Worm (Caenorhabditis elegans) whole organism, young adult: ENCODE measurements around the gene ZK6.8.

Experiments used
- C17E4.6 ChIP-seq: fragments of 200-800 bp; sonication (Bioruptor generic); IDR thresholded peaks from 2 replicates; pipeline ENCODE4 v1.3.6; 2022; ENCODE audit warnings: missing genetic modification reagents, missing genetic modification characterization, missing compliant biosample characterization
- F23B12.7 ChIP-seq: sonication (generic microtip); optimal IDR thresholded peaks from 2 replicates; lab custom pipeline; 2017; ENCODE audit warnings: missing genetic modification characterization, mild to moderate bottlenecking, missing compliant biosample characterization, antibody characterized with exemption, moderate library complexity; ENCODE audit not compliant: insufficient read depth
- F37B4.10 ChIP-seq: fragments of 200-800 bp; sonication (Bioruptor generic); IDR thresholded peaks from 2 replicates; pipeline ENCODE4 v1.3.6; 2022; ENCODE audit warnings: missing genetic modification characterization, missing compliant biosample characterization
- F39B2.1 ChIP-seq: fragments of 200-800 bp; sonication (Bioruptor generic); IDR thresholded peaks from 2 replicates; pipeline ENCODE4 v1.3.6; 2022; ENCODE audit warnings: missing genetic modification reagents, missing genetic modification characterization, missing compliant biosample characterization
- F49E8.2 ChIP-seq: sonication (generic microtip); optimal IDR thresholded peaks from 3 replicates; lab custom pipeline; 2017; ENCODE audit warnings: missing genetic modification characterization, mild to moderate bottlenecking, missing compliant biosample characterization, antibody characterized with exemption, moderate library complexity; ENCODE audit not compliant: insufficient read depth
- F57C9.4 ChIP-seq: sonication (generic microtip); optimal IDR thresholded peaks from 2 replicates; lab custom pipeline; 2017; ENCODE audit warnings: mild to moderate bottlenecking, missing genetic modification characterization, missing compliant biosample characterization
- T26A5.8 ChIP-seq: sonication (generic microtip); optimal IDR thresholded peaks from 2 replicates; lab custom pipeline; 2016; ENCODE audit warnings: missing genetic modification characterization, missing compliant biosample characterization
- Y95B8A.8 ChIP-seq: fragments of 200-800 bp; sonication (Bioruptor generic); IDR thresholded peaks from 2 replicates; pipeline ENCODE4 v1.3.6; 2022; ENCODE audit warnings: missing genetic modification reagents, missing genetic modification characterization, missing compliant biosample characterization
- aptf-2 ChIP-seq: fragments of 200-800 bp; sonication (Bioruptor generic); conservative IDR thresholded peaks from 2 replicates; pipeline ENCODE4 v1.3.6; 2022; ENCODE audit warnings: missing genetic modification reagents, missing genetic modification characterization, missing compliant biosample characterization
- bed-2 ChIP-seq: fragments of 200-800 bp; sonication (Bioruptor generic); IDR thresholded peaks from 2 replicates; pipeline ENCODE4 v1.3.6; 2022; ENCODE audit warnings: missing genetic modification reagents, missing genetic modification characterization, missing compliant biosample characterization
- cebp-1 ChIP-seq, 2 experiments: fragments of 200-800 bp in 1 of 2; sonication (Bioruptor generic) in 1 of 2; sonication (generic microtip) in 1 of 2; IDR thresholded peaks in 1 of 2; optimal IDR thresholded peaks in 1 of 2; 2 replicates each; pipeline versions ENCODE4 v1.3.6 to Lab custom; 2017 to 2022; ENCODE audit warnings: missing compliant biosample characterization in 2 of 2, missing genetic modification characterization in 2 of 2, mild to moderate bottlenecking in 1 of 2, missing genetic modification reagents in 1 of 2, moderate library complexity in 1 of 2
- cebp-2 ChIP-seq: fragments of 200-800 bp; sonication (Bioruptor generic); IDR thresholded peaks from 2 replicates; pipeline ENCODE4 v1.3.6; 2022; ENCODE audit warnings: missing genetic modification characterization, missing compliant biosample characterization
- ceh-79 ChIP-seq: sonication (generic microtip); optimal IDR thresholded peaks from 2 replicates; lab custom pipeline; 2017; ENCODE audit warnings: mild to moderate bottlenecking, missing genetic modification characterization, missing compliant biosample characterization
- ceh-91 ChIP-seq: fragments of 200-800 bp; sonication (Bioruptor generic); IDR thresholded peaks from 2 replicates; pipeline ENCODE4 v1.3.6; 2022; ENCODE audit warnings: missing genetic modification reagents, missing genetic modification characterization, missing compliant biosample characterization
- chd-7 ChIP-seq: sonication (generic microtip); optimal IDR thresholded peaks from 2 replicates; lab custom pipeline; 2016; ENCODE audit warnings: mild to moderate bottlenecking, missing genetic modification characterization, moderate library complexity, missing compliant biosample characterization
- die-1 ChIP-seq: sonication (generic microtip); optimal IDR thresholded peaks from 2 replicates; lab custom pipeline; 2016; ENCODE audit warnings: missing genotype, mild to moderate bottlenecking, missing genetic modification characterization, missing compliant biosample characterization
- dpl-1 ChIP-seq: fragments of 150-350 bp; optimal IDR thresholded peaks from 2 replicates; lab custom pipeline; 2014; ENCODE audit warnings: missing biosample characterization, missing genetic modification reagents, missing genetic modification characterization
- ets-4 ChIP-seq: fragments of 200-800 bp; sonication (Bioruptor generic); optimal IDR thresholded peaks from 2 replicates; lab custom pipeline; 2018; ENCODE audit warnings: mild to moderate bottlenecking, missing genetic modification characterization, missing compliant biosample characterization
- hmg-20 ChIP-seq: fragments of 200-800 bp; sonication (Bioruptor generic); IDR thresholded peaks from 2 replicates; pipeline ENCODE4 v1.3.6; 2022; ENCODE audit warnings: missing genetic modification reagents, missing genetic modification characterization, missing compliant biosample characterization
- let-526 ChIP-seq: fragments of 200-800 bp; sonication (Bioruptor generic); IDR thresholded peaks from 2 replicates; pipeline ENCODE4 v1.3.6; 2022; ENCODE audit warnings: missing genetic modification reagents, missing genetic modification characterization, missing compliant biosample characterization
- lin-54 ChIP-seq: fragments of 200-800 bp; sonication (Bioruptor generic); optimal IDR thresholded peaks from 2 replicates; lab custom pipeline; 2018; ENCODE audit warnings: mild to moderate bottlenecking, missing genetic modification characterization, missing compliant biosample characterization
- lsl-1 ChIP-seq: fragments of 200-800 bp; sonication (Bioruptor generic); optimal IDR thresholded peaks from 2 replicates; lab custom pipeline; 2018; ENCODE audit warnings: mild to moderate bottlenecking, missing genetic modification characterization, moderate library complexity, missing compliant biosample characterization
- lsy-27 ChIP-seq: sonication (generic microtip); optimal IDR thresholded peaks from 2 replicates; lab custom pipeline; 2017; ENCODE audit warnings: missing genetic modification characterization, mild to moderate bottlenecking, missing compliant biosample characterization, antibody characterized with exemption, missing genotype, borderline replicate concordance; ENCODE audit not compliant: insufficient read depth
- madf-10 ChIP-seq: sonication (generic microtip); optimal IDR thresholded peaks from 2 replicates; lab custom pipeline; 2016; ENCODE audit warnings: mild to moderate bottlenecking, missing genetic modification characterization, missing compliant biosample characterization
- mcd-1 ChIP-seq: fragments of 200-800 bp; sonication (Bioruptor generic); IDR thresholded peaks from 2 replicates; pipeline ENCODE4 v1.3.6; 2022; ENCODE audit warnings: missing genetic modification reagents, missing genetic modification characterization, missing compliant biosample characterization
- mel-28 ChIP-seq: sonication (generic microtip); optimal IDR thresholded peaks from 2 replicates; lab custom pipeline; 2016; ENCODE audit warnings: borderline replicate concordance, mild to moderate bottlenecking, missing genetic modification characterization, missing compliant biosample characterization
- mxl-1 ChIP-seq: sonication (generic microtip); optimal IDR thresholded peaks from 2 replicates; lab custom pipeline; 2016; ENCODE audit warnings: missing genetic modification characterization, missing compliant biosample characterization
- nfyb-1 ChIP-seq: fragments of 200-800 bp; sonication (Bioruptor generic); IDR thresholded peaks from 2 replicates; pipeline ENCODE4 v1.3.6; 2022; ENCODE audit warnings: missing genetic modification reagents, missing genetic modification characterization, missing compliant biosample characterization
- nhr-179 ChIP-seq: sonication (generic microtip); optimal IDR thresholded peaks from 2 replicates; lab custom pipeline; 2016; ENCODE audit warnings: mild to moderate bottlenecking, missing genetic modification characterization, missing compliant biosample characterization
- nhr-90 ChIP-seq: sonication (generic microtip); optimal IDR thresholded peaks from 2 replicates; lab custom pipeline; 2016; ENCODE audit warnings: missing genotype, mild to moderate bottlenecking, missing genetic modification characterization, missing compliant biosample characterization
- pbrm-1 ChIP-seq: fragments of 200-800 bp; sonication (Bioruptor generic); IDR thresholded peaks from 2 replicates; pipeline ENCODE4 v1.3.6; 2022; ENCODE audit warnings: missing genetic modification reagents, missing genetic modification characterization, missing compliant biosample characterization
- pha-4 ChIP-seq: fragments of 150-350 bp; sonication (generic microtip); optimal IDR thresholded peaks from 2 replicates; lab custom pipeline; 2014; ENCODE audit warnings: missing biosample characterization, missing genetic modification reagents, missing genetic modification characterization
- rcor-1 ChIP-seq: fragments of 200-800 bp; sonication (Bioruptor generic); IDR thresholded peaks from 2 replicates; pipeline ENCODE4 v1.3.6; 2022; ENCODE audit warnings: missing genetic modification reagents, missing genetic modification characterization, missing compliant biosample characterization
- sdz-38 ChIP-seq: sonication (generic microtip); optimal IDR thresholded peaks from 2 replicates; lab custom pipeline; 2016; ENCODE audit warnings: missing genotype, missing genetic modification characterization, missing compliant biosample characterization
- sea-2 ChIP-seq: fragments of 200-800 bp; sonication (Bioruptor generic); IDR thresholded peaks from 2 replicates; pipeline ENCODE4 v1.3.6; 2022; ENCODE audit warnings: missing genetic modification characterization, missing compliant biosample characterization
- tbp1 ChIP-seq: fragments of 200-800 bp; sonication (Bioruptor generic); optimal IDR thresholded peaks from 2 replicates; lab custom pipeline; 2018; ENCODE audit warnings: mild to moderate bottlenecking, missing genetic modification characterization, missing compliant biosample characterization
- tbx-9 ChIP-seq: sonication (generic microtip); optimal IDR thresholded peaks from 2 replicates; lab custom pipeline; 2016; ENCODE audit warnings: borderline replicate concordance, missing genetic modification characterization, inconsistent platforms, missing compliant biosample characterization
- xnd-1 ChIP-seq: sonication (generic microtip); optimal IDR thresholded peaks from 2 replicates; lab custom pipeline; 2016; ENCODE audit warnings: missing genotype, missing genetic modification reagents, missing genetic modification characterization, missing compliant biosample characterization
- zim-3 ChIP-seq: sonication (generic microtip); optimal IDR thresholded peaks from 2 replicates; lab custom pipeline; 2017; ENCODE audit warnings: mild to moderate bottlenecking, missing genetic modification characterization, moderate library complexity, missing compliant biosample characterization
- ztf-18 ChIP-seq: sonication (generic microtip); optimal IDR thresholded peaks from 2 replicates; lab custom pipeline; 2016; ENCODE audit warnings: missing genotype, mild to moderate bottlenecking, missing genetic modification characterization, missing compliant biosample characterization

The ZK6.8 gene

ce11 chrV:349054-349453, 32.7 kb upstream of the ZK6.8 start, which contains the start of gene atg-9 (continued):
- peak; percentile 21 for TF ChIP-seq F23B12.7 (tag; lab: Kevin White, UChicago)
- TF ChIP-seq cebp-2, result no peak
- peak; percentile 71 for TF ChIP-seq pbrm-1
- TF ChIP-seq mel-28, result no peak
- peak; percentile 64; the same call in 1 of the 2 replicates for TF ChIP-seq Y95B8A.8 (GFP tag; lab: Robert Waterston, UW)
- no peak for TF ChIP-seq sdz-38 (tag; lab: Kevin White, UChicago)
- no peak for TF ChIP-seq nhr-179 (tag; lab: Kevin White, UChicago)
- TF ChIP-seq dpl-1 (GFP tag; lab: Kevin White, UChicago), result no peak
- no peak for TF ChIP-seq ztf-18
- TF ChIP-seq ceh-79 (tag; lab: Kevin White, UChicago), result no peak
- no peak for TF ChIP-seq die-1 (tag; lab: Kevin White, UChicago)
- no peak for TF ChIP-seq F39B2.1 (GFP tag; lab: Robert Waterston, UW)
- no peak for TF ChIP-seq bed-2 (GFP tag; lab: Robert Waterston, UW)
- no peak for TF ChIP-seq F57C9.4 (tag; lab: Kevin White, UChicago)
- no peak for TF ChIP-seq lsl-1 (GFP tag; lab: Kevin White, UChicago)
- TF ChIP-seq lsy-27, result no peak
- TF ChIP-seq T26A5.8 (tag; lab: Kevin White, UChicago), result no peak
- TF ChIP-seq tbx-9, result no peak
- TF ChIP-seq F49E8.2, result no peak
- TF ChIP-seq madf-10, result no peak
- TF ChIP-seq aptf-2 (GFP tag; lab: Robert Waterston, UW), result no peak
- TF ChIP-seq mxl-1 (tag; lab: Kevin White, UChicago), result no peak
- peak; percentile 98 for TF ChIP-seq mcd-1 (GFP tag; lab: Robert Waterston, UW)
- no peak for TF ChIP-seq ceh-91 (GFP tag; lab: Robert Waterston, UW)
- TF ChIP-seq chd-7 (tag; lab: Kevin White, UChicago), result no peak
- TF ChIP-seq hmg-20 (GFP tag; lab: Robert Waterston, UW), result 0 out of 2 replicates have a peak, but pooled peaks have one; percentile 22
- peak; percentile 20 for TF ChIP-seq lin-54 (GFP tag; lab: Kevin White, UChicago)
- no peak for TF ChIP-seq pha-4 (tag; lab: Kevin White, UChicago)
- TF ChIP-seq ets-4 (GFP tag; lab: Kevin White, UChicago), result no peak
- TF ChIP-seq F37B4.10 (GFP tag; lab: Robert Waterston, UW), result no peak
- TF ChIP-seq zim-3, result no peak
- no peak for TF ChIP-seq nhr-90 (tag; lab: Kevin White, UChicago)
- TF ChIP-seq tbp1 (GFP tag; lab: Kevin White, UChicago), result peak; percentile 57
- TF ChIP-seq cebp-1 (GFP tag; IDR thresholded peaks at IDR 0.05; lab: Robert Waterston, UW), result no peak
- peak; percentile 83 for TF ChIP-seq cebp-1 (tag; optimal IDR thresholded peaks at IDR 0.05; lab: Kevin White, UChicago)
- TF ChIP-seq xnd-1 (tag; lab: Kevin White, UChicago), result no peak
- TF ChIP-seq let-526 (GFP tag; lab: Robert Waterston, UW), result peak; percentile 66; the same call in 1 of the 2 replicates
- no peak for TF ChIP-seq C17E4.6 (GFP tag; lab: Robert Waterston, UW)
- TF ChIP-seq, all 124 proteins: peak for 39

- TF ChIP-seq sea-2, result no peak
- TF ChIP-seq rcor-1 (GFP tag; lab: Robert Waterston, UW), result no peak
- peak; percentile 16; the same call in 1 of the 2 replicates for TF ChIP-seq nfyb-1 (GFP tag; lab: Robert Waterston, UW)
Measured at ce11 chrV:350822-351221, 30.9 kb upstream of the ZK6.8 start.
